Worm (Caenorhabditis elegans): ENCODE measurements around the gene algn-5.

DNA sequence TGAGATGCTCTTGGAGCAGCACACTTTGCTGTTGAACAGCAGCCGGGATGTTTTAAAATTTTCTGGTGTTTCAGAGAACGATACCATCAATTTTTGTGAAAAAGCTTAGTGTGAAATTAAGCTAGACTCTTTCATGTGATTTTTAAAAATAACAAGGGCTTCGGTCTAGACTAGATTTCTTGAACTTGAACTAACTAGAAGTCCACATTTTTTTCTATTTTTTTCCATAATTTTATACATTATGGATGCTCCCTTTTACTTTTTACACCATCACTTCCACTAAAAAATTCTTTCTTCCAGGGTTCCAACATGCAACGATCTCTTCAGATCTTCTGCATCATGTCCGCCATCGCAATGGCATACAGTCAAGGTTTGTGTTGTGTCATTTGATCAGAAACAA lies 40.7 kb downstream of the algn-5 start, which contains the start of gene nlp-13:
- TF ChIP-seq pha-2 (tag; optimal IDR thresholded peaks at IDR 0.05) = no peak
- TF ChIP-seq hlh-15 (tag; optimal IDR thresholded peaks at IDR 0.05) = no peak
- no peak for TF ChIP-seq ceh-30 (tag; optimal IDR thresholded peaks at IDR 0.05)
